Worm (Caenorhabditis elegans) whole organism, L4/young adult: Measurements from ENCODE around the gene srj-6.

Experiments used
- W03F9.2 ChIP-seq: fragments of 150-350 bp; optimal IDR thresholded peaks from 2 replicates; lab custom pipeline; 2014; ENCODE audit warnings: missing biosample characterization, missing genetic modification characterization
- dao-5 ChIP-seq: sonication (generic microtip); optimal IDR thresholded peaks from 2 replicates; lab custom pipeline; 2016; ENCODE audit warnings: missing genotype, missing genetic modification characterization, moderate library complexity, missing compliant biosample characterization
- him-1 ChIP-seq: sonication (generic microtip); optimal IDR thresholded peaks from 2 replicates; lab custom pipeline; 2016; ENCODE audit warnings: missing genotype, missing genetic modification reagents, missing genetic modification characterization, missing compliant biosample characterization

DNA sequence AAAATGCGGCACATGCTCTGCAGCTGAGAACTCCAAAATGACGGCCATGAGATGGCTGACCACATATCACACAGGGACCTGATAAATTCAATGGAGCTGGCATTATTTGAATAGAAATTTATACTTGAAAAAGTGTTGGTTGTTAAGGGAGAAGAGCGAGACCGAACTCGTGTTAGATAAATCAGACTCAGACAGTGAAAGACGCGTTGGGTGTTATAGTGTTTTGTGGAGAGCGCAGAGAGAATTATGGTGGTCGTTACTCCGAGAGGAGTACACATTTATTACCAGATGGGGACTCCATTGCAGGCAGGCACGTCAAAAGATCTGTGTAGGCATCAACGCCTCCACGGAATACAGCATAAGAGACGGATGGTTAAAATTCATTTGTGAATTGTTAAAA, 11.6 kb downstream of the srj-6 start, which contains the start of gene nhr-190:
- TF ChIP-seq him-1 (no peak), W03F9.2 (tag; lab: Kevin White, UChicago) (no peak), dao-5 (tag; lab: Kevin White, UChicago) (no peak)
